Worm (Caenorhabditis elegans): Measurements from ENCODE around the gene klf-2.

DNA sequence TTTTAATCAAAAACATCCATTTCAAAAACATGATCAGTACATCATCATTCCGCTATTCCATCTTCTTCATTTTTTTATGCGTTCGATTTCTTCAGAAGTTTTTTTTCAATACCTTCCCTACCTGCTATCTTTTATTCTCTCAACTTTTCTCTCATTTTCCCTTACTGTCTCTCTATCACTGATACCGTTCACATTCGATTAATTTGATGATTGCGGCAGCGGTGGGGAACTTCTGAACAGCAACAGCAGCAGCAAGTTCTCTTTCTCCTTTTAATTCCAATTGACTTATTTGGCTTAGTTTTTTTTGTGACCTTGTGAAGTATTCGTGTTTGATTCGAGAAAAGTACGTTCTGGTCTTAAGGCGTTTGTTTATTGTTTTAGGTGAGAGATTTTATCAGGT lies 36.6 kb upstream of the klf-2 start:
- no peak for TF ChIP-seq ztf-29 (GFP tag; IDR thresholded peaks at IDR 0.05)
- TF ChIP-seq tab-1 (GFP tag; IDR thresholded peaks at IDR 0.05), result no peak
- no peak for TF ChIP-seq med-1 (GFP tag; optimal IDR thresholded peaks at IDR 0.05; ENCODE audit: insufficient read depth)
- TF ChIP-seq flt-1 (GFP tag; IDR thresholded peaks at IDR 0.05), result no peak
